Worm (Caenorhabditis elegans) whole organism, L1 larva: ENCODE measurements around the gene srpa-68.

Experiments
- C04F5.9 ChIP-seq: sonication (generic microtip); optimal IDR thresholded peaks from 2 replicates; lab custom pipeline; 2016; ENCODE audit warnings: missing genetic modification characterization, missing compliant biosample characterization
- C16A3.4 ChIP-seq: fragments of 150-350 bp; optimal IDR thresholded peaks from 2 replicates; lab custom pipeline; 2014; ENCODE audit warnings: missing biosample characterization, missing genetic modification characterization
- aly-2 ChIP-seq: fragments of 150-350 bp; optimal IDR thresholded peaks from 2 replicates; lab custom pipeline; 2014; ENCODE audit warnings: missing biosample characterization, missing genetic modification characterization
- ceh-63 ChIP-seq: fragments of 200-800 bp; sonication (Bioruptor generic); optimal IDR thresholded peaks from 2 replicates; lab custom pipeline; 2018; ENCODE audit warnings: mild to moderate bottlenecking, missing genetic modification characterization, missing compliant biosample characterization
- ceh-82 ChIP-seq, 3 experiments: fragments of 150-350 bp in 1 of 3; sonication (generic microtip) in 2 of 3; optimal IDR thresholded peaks; 2 replicates each; lab custom pipeline; 2014 to 2017; ENCODE audit warnings: missing biosample characterization in 3 of 3, missing genetic modification characterization in 3 of 3
- dpl-1 ChIP-seq, 3 experiments: fragments of 150-350 bp in 2 of 3; sonication (generic microtip) in 1 of 3; optimal IDR thresholded peaks; 2 replicates each; lab custom pipeline; 2014 to 2017; ENCODE audit warnings: missing biosample characterization in 3 of 3, missing genetic modification characterization in 3 of 3, missing genetic modification reagents in 3 of 3
- efl-1 ChIP-seq, 4 experiments: fragments of 150-350 bp; optimal IDR thresholded peaks in 3 of 4; peaks in 1 of 4; 1 replicate in 1 of 4; 2 replicates in 3 of 4; lab custom pipeline; 2014; ENCODE audit warnings: missing biosample characterization in 2 of 4, missing genetic modification characterization in 2 of 4, missing genetic modification reagents in 2 of 4
- efl-3 ChIP-seq: fragments of 200-800 bp; sonication (Bioruptor generic); optimal IDR thresholded peaks from 2 replicates; lab custom pipeline; 2018; ENCODE audit warnings: mild to moderate bottlenecking, missing genetic modification characterization, missing compliant biosample characterization
- fkh-4 ChIP-seq: sonication (generic microtip); optimal IDR thresholded peaks from 2 replicates; lab custom pipeline; 2016; ENCODE audit warnings: missing compliant biosample characterization, missing genetic modification characterization, borderline replicate concordance
- hlh-17 ChIP-seq: fragments of 200-800 bp; sonication (Bioruptor generic); optimal IDR thresholded peaks from 2 replicates; lab custom pipeline; 2018; ENCODE audit warnings: missing genetic modification characterization, mild to moderate bottlenecking, missing compliant biosample characterization, moderate library complexity, borderline replicate concordance
- hpl-2 ChIP-seq: fragments of 150-350 bp; optimal IDR thresholded peaks from 2 replicates; lab custom pipeline; 2014; ENCODE audit warnings: missing biosample characterization, missing genetic modification reagents, missing genetic modification characterization
- lin-14 ChIP-seq: fragments of 200-800 bp; sonication (Bioruptor generic); optimal IDR thresholded peaks from 2 replicates; lab custom pipeline; 2018; ENCODE audit warnings: mild to moderate bottlenecking, missing genetic modification characterization, moderate library complexity, missing compliant biosample characterization
- lin-35 ChIP-seq, 2 experiments: fragments of 150-350 bp; optimal IDR thresholded peaks; 2 replicates each; lab custom pipeline; 2014; ENCODE audit warnings: missing biosample characterization in 2 of 2, missing genetic modification characterization in 2 of 2, missing genetic modification reagents in 2 of 2
- lsy-2 ChIP-seq, 2 experiments: fragments of 150-350 bp; optimal IDR thresholded peaks; 2 replicates each; lab custom pipeline; 2014; ENCODE audit warnings: missing biosample characterization in 2 of 2, missing genetic modification characterization in 2 of 2
- mdl-1 ChIP-seq, 2 experiments: fragments of 150-350 bp; optimal IDR thresholded peaks; 2 replicates each; lab custom pipeline; 2014 to 2017; ENCODE audit warnings: missing biosample characterization in 2 of 2, missing genetic modification characterization in 2 of 2, inconsistent platforms in 1 of 2
- mep-1 ChIP-seq: fragments of 150-350 bp; optimal IDR thresholded peaks from 2 replicates; lab custom pipeline; 2014; ENCODE audit warnings: missing biosample characterization, missing genetic modification characterization
- nhr-19 ChIP-seq: fragments of 200-800 bp; sonication (Bioruptor generic); conservative IDR thresholded peaks from 2 replicates; pipeline ENCODE4 v1.3.6; 2022; ENCODE audit warnings: missing genetic modification characterization, missing compliant biosample characterization
- nhr-20 ChIP-seq: sonication (generic microtip); optimal IDR thresholded peaks from 2 replicates; lab custom pipeline; 2016; ENCODE audit warnings: mild to moderate bottlenecking, missing genetic modification characterization, missing compliant biosample characterization
- nhr-47 ChIP-seq: sonication (generic microtip); optimal IDR thresholded peaks from 2 replicates; lab custom pipeline; 2016; ENCODE audit warnings: mild to moderate bottlenecking, missing genetic modification characterization, moderate library complexity, missing compliant biosample characterization
- nhr-71 ChIP-seq: sonication (generic microtip); optimal IDR thresholded peaks from 2 replicates; lab custom pipeline; 2016; ENCODE audit warnings: mild to moderate bottlenecking, missing genetic modification characterization, moderate library complexity, missing compliant biosample characterization
- nhr-77 ChIP-seq: fragments of 150-350 bp; optimal IDR thresholded peaks from 2 replicates; lab custom pipeline; 2014; ENCODE audit warnings: missing biosample characterization, missing genetic modification characterization
- nhr-85 ChIP-seq: sonication (generic microtip); peaks from one replicate; lab custom pipeline; 2016; ENCODE audit warnings: missing genetic modification characterization, inconsistent platforms, missing compliant biosample characterization
- nhr-90 ChIP-seq: sonication (generic microtip); optimal IDR thresholded peaks from 2 replicates; lab custom pipeline; 2016; ENCODE audit warnings: mild to moderate bottlenecking, missing genetic modification characterization, missing compliant biosample characterization; ENCODE audit not compliant: poor library complexity
- pax-3 ChIP-seq: fragments of 200-800 bp; sonication (Bioruptor generic); optimal IDR thresholded peaks from 2 replicates; lab custom pipeline; 2018; ENCODE audit warnings: mild to moderate bottlenecking, missing genetic modification characterization, moderate library complexity, missing compliant biosample characterization
- rnt-1 ChIP-seq: sonication (generic microtip); optimal IDR thresholded peaks from 2 replicates; lab custom pipeline; 2016; ENCODE audit warnings: mild to moderate bottlenecking, missing genetic modification characterization, moderate library complexity, missing compliant biosample characterization
- snpc-4 ChIP-seq: fragments of 150-350 bp; optimal IDR thresholded peaks from 2 replicates; lab custom pipeline; 2014; ENCODE audit warnings: missing biosample characterization, missing genetic modification characterization
- snu-23 ChIP-seq: sonication (generic microtip); optimal IDR thresholded peaks from 2 replicates; lab custom pipeline; 2016; ENCODE audit warnings: missing genetic modification characterization, missing compliant biosample characterization
- zip-4 ChIP-seq: fragments of 200-800 bp; sonication (Bioruptor generic); optimal IDR thresholded peaks from 2 replicates; lab custom pipeline; 2018; ENCODE audit warnings: mild to moderate bottlenecking, missing genetic modification characterization, moderate library complexity, missing compliant biosample characterization
- ztf-4 ChIP-seq: fragments of 150-350 bp; optimal IDR thresholded peaks from 2 replicates; lab custom pipeline; 2014; ENCODE audit warnings: missing biosample characterization, missing genetic modification characterization

srpa-68 gene

ce11 chrV:12331820-12332219, 40.4 kb upstream of the srpa-68 start:
- TF ChIP-seq snu-23 (GFP tag; lab: Kevin White, UChicago) (peak; percentile 54), efl-1 (optimal IDR thresholded peaks at IDR 0.05; lab: Kevin White, UChicago) (peak in 1 of 2 experiments; percentile 43), efl-1 (GFP tag; optimal IDR thresholded peaks at IDR 0.05 in 1 of 2; lab: Kevin White, UChicago) (peak; percentile 29 to 94), mep-1 (tag; lab: Kevin White, UChicago) (no peak), snpc-4 (no peak), nhr-20 (tag; lab: Kevin White, UChicago) (peak; percentile 10), ceh-82 (tag; optimal IDR thresholded peaks at IDR 0.05; lab: Kevin White, UChicago) (peak in 1 of 3 experiments; percentile 30), nhr-47 (tag; lab: Kevin White, UChicago) (peak; percentile 33), C16A3.4 (tag; lab: Kevin White, UChicago) (peak; percentile 8), C04F5.9 (tag; lab: Kevin White, UChicago) (no peak), nhr-90 (peak; percentile 29), lin-35 (GFP tag; optimal IDR thresholded peaks at IDR 0.05; lab: Kevin White, UChicago) (peak; percentile 30 to 45), nhr-71 (tag; lab: Kevin White, UChicago) (peak; percentile 55), rnt-1 (peak; percentile 50), mdl-1 (tag; optimal IDR thresholded peaks at IDR 0.05; lab: Kevin White, UChicago) (peak in 1 of 2 experiments; percentile 42), lin-14 (GFP tag; lab: Kevin White, UChicago) (peak; percentile 20), lsy-2 (tag; optimal IDR thresholded peaks at IDR 0.05; lab: Kevin White, UChicago) (peak; percentile 29 to 51), dpl-1 (GFP tag; optimal IDR thresholded peaks at IDR 0.05; lab: Kevin White, UChicago) (peak in 2 of 3 experiments; percentile 22 to 32), fkh-4 (tag; lab: Kevin White, UChicago) (no peak), hpl-2 (GFP tag; lab: Kevin White, UChicago) (no peak), nhr-19 (peak; percentile 38; the same call in 1 of the 2 replicates), nhr-85 (tag; lab: Kevin White, UChicago) (peak; percentile 71)

ce11 chrV:12329173-12329572, 37.7 kb upstream of the srpa-68 start:
- TF ChIP-seq ztf-4 (tag; lab: Kevin White, UChicago): no peak
- no peak for TF ChIP-seq efl-1 (optimal IDR thresholded peaks at IDR 0.05; lab: Kevin White, UChicago)
- TF ChIP-seq efl-1 (GFP tag; optimal IDR thresholded peaks at IDR 0.05 in 1 of 2; lab: Kevin White, UChicago): peak in 1 of 2 experiments; percentile 86
- peak; percentile 12 for TF ChIP-seq lin-14 (GFP tag; lab: Kevin White, UChicago)

- TF ChIP-seq zip-4 (GFP tag; lab: Kevin White, UChicago): no peak
- TF ChIP-seq mdl-1 (tag; optimal IDR thresholded peaks at IDR 0.05; lab: Kevin White, UChicago): no peak
- TF ChIP-seq nhr-77 (tag; lab: Kevin White, UChicago): no peak
- TF ChIP-seq hlh-17: no peak
- TF ChIP-seq lin-14 (GFP tag; lab: Kevin White, UChicago): peak; percentile 13
- no peak for TF ChIP-seq efl-1 (optimal IDR thresholded peaks at IDR 0.05; lab: Kevin White, UChicago)
- TF ChIP-seq efl-1 (GFP tag; optimal IDR thresholded peaks at IDR 0.05 in 1 of 2; lab: Kevin White, UChicago): peak in 1 of 2 experiments; percentile 16
Measured at ce11 chrV:12326638-12327037, 35.2 kb upstream of the srpa-68 start.

- no peak for TF ChIP-seq efl-1 (optimal IDR thresholded peaks at IDR 0.05; lab: Kevin White, UChicago)
- peak in 1 of 2 experiments; percentile 47 for TF ChIP-seq efl-1 (GFP tag; optimal IDR thresholded peaks at IDR 0.05 in 1 of 2; lab: Kevin White, UChicago)
- TF ChIP-seq nhr-71 (tag; lab: Kevin White, UChicago): peak; percentile 4
- no peak for TF ChIP-seq hpl-2 (GFP tag; lab: Kevin White, UChicago)
- no peak for TF ChIP-seq aly-2
- no peak for TF ChIP-seq ceh-63 (GFP tag; lab: Kevin White, UChicago)
- TF ChIP-seq pax-3 (tag; lab: Kevin White, UChicago): peak; percentile 1
- peak; percentile 1 for TF ChIP-seq nhr-47 (tag; lab: Kevin White, UChicago)
- no peak for TF ChIP-seq efl-3 (GFP tag; lab: Kevin White, UChicago)
Measured at ce11 chrV:12320274-12320839, 28.9 kb upstream of the srpa-68 start.
